Worm (Caenorhabditis elegans) whole organism, late embryonic: ENCODE measurements around the gene F21C10.19.
A peak's percentile ranks its signal among the peaks of the same experiment; 100 is the strongest.

ENCODE experiments used
- C38D4.7 ChIP-seq: fragments of 200-800 bp; sonication (Bioruptor generic); optimal IDR thresholded peaks from 2 replicates; lab custom pipeline; 2018; ENCODE audit warnings: mild to moderate bottlenecking, missing genetic modification characterization, moderate library complexity, missing compliant biosample characterization
- F13H6.1 ChIP-seq: sonication (generic microtip); optimal IDR thresholded peaks from 2 replicates; lab custom pipeline; 2016; ENCODE audit warnings: missing genetic modification characterization, missing compliant biosample characterization
- K02D7.2 ChIP-seq: sonication (generic microtip); optimal IDR thresholded peaks from 2 replicates; lab custom pipeline; 2017; ENCODE audit warnings: mild to moderate bottlenecking, missing genetic modification characterization, missing compliant biosample characterization
- K09A11.1 ChIP-seq: sonication (generic microtip); optimal IDR thresholded peaks from 2 replicates; lab custom pipeline; 2017; ENCODE audit warnings: antibody characterized with exemption, mild to moderate bottlenecking, missing genetic modification characterization, missing compliant biosample characterization; ENCODE audit not compliant: insufficient read depth
- ahr-1 ChIP-seq: sonication (generic microtip); optimal IDR thresholded peaks from 2 replicates; lab custom pipeline; 2016; ENCODE audit warnings: missing genetic modification characterization, missing compliant biosample characterization
- ceh-2 ChIP-seq: sonication (generic microtip); optimal IDR thresholded peaks from 2 replicates; lab custom pipeline; 2016; ENCODE audit warnings: missing genotype, missing genetic modification characterization, missing compliant biosample characterization
- ceh-45 ChIP-seq: fragments of 200-800 bp; sonication (Bioruptor generic); IDR thresholded peaks from 2 replicates; pipeline ENCODE4 v1.3.6; 2022; ENCODE audit warnings: missing genetic modification reagents, missing genetic modification characterization, missing compliant biosample characterization
- che-1 ChIP-seq: sonication (generic microtip); optimal IDR thresholded peaks from 2 replicates; lab custom pipeline; 2016; ENCODE audit warnings: mild to moderate bottlenecking, missing genetic modification characterization, missing compliant biosample characterization
- dmd-4 ChIP-seq: sonication (generic microtip); optimal IDR thresholded peaks from 2 replicates; lab custom pipeline; 2016; ENCODE audit warnings: borderline replicate concordance, missing genetic modification characterization, missing compliant biosample characterization
- dve-1 ChIP-seq: sonication (generic microtip); optimal IDR thresholded peaks from 2 replicates; lab custom pipeline; 2017; ENCODE audit warnings: antibody characterized with exemption, mild to moderate bottlenecking, missing genetic modification characterization, missing compliant biosample characterization
- elt-4 ChIP-seq: sonication (generic microtip); optimal IDR thresholded peaks from 2 replicates; lab custom pipeline; 2016; ENCODE audit warnings: missing genetic modification characterization, missing compliant biosample characterization
- ets-4 ChIP-seq: sonication (generic microtip); optimal IDR thresholded peaks from 2 replicates; lab custom pipeline; 2016; ENCODE audit warnings: missing genetic modification characterization, missing compliant biosample characterization
- fkh-6 ChIP-seq: sonication (generic microtip); optimal IDR thresholded peaks from 2 replicates; lab custom pipeline; 2016; ENCODE audit warnings: missing genetic modification characterization, missing compliant biosample characterization
- gmeb-2 ChIP-seq: sonication (generic microtip); optimal IDR thresholded peaks from 2 replicates; lab custom pipeline; 2016; ENCODE audit warnings: missing genetic modification characterization, inconsistent platforms, missing compliant biosample characterization
- hlh-13 ChIP-seq: fragments of 200-800 bp; sonication (Bioruptor generic); optimal IDR thresholded peaks from 2 replicates; lab custom pipeline; 2018; ENCODE audit warnings: mild to moderate bottlenecking, missing genetic modification characterization, missing compliant biosample characterization
- hlh-15 ChIP-seq: sonication (generic microtip); optimal IDR thresholded peaks from 2 replicates; lab custom pipeline; 2016; ENCODE audit warnings: missing genetic modification characterization, missing compliant biosample characterization
- hlh-30 ChIP-seq: sonication (generic microtip); optimal IDR thresholded peaks from 2 replicates; lab custom pipeline; 2017; ENCODE audit warnings: antibody characterized with exemption, missing genetic modification characterization, missing compliant biosample characterization; ENCODE audit not compliant: insufficient read depth
- hlh-8 ChIP-seq: sonication (generic microtip); optimal IDR thresholded peaks from 2 replicates; lab custom pipeline; 2016; ENCODE audit warnings: missing genotype, missing genetic modification characterization, missing compliant biosample characterization
- nhr-11 ChIP-seq: fragments of 150-350 bp; optimal IDR thresholded peaks from 2 replicates; lab custom pipeline; 2014; ENCODE audit warnings: missing biosample characterization, missing genetic modification characterization
- nhr-232 ChIP-seq: sonication (generic microtip); optimal IDR thresholded peaks from 2 replicates; lab custom pipeline; 2016; ENCODE audit warnings: missing genetic modification characterization, missing compliant biosample characterization
- odd-2 ChIP-seq: sonication (generic microtip); optimal IDR thresholded peaks from 2 replicates; lab custom pipeline; 2017; ENCODE audit warnings: antibody characterized with exemption, mild to moderate bottlenecking, missing genetic modification characterization, missing compliant biosample characterization
- pat-9 ChIP-seq: fragments of 200-800 bp; sonication (Bioruptor generic); optimal IDR thresholded peaks from 2 replicates; lab custom pipeline; 2018; ENCODE audit warnings: mild to moderate bottlenecking, missing genetic modification characterization, moderate library complexity, missing compliant biosample characterization
- pha-4 ChIP-seq: fragments of 150-350 bp; optimal IDR thresholded peaks from 2 replicates; lab custom pipeline; 2018; ENCODE audit warnings: missing biosample characterization, missing genetic modification reagents, missing genetic modification characterization
- pqm-1 ChIP-seq: sonication (generic microtip); optimal IDR thresholded peaks from 2 replicates; lab custom pipeline; 2016; ENCODE audit warnings: missing genetic modification characterization, missing compliant biosample characterization
- pros-1 ChIP-seq: fragments of 150-350 bp; optimal IDR thresholded peaks from 2 replicates; lab custom pipeline; 2014; ENCODE audit warnings: missing biosample characterization, missing genetic modification reagents, missing genetic modification characterization
- rnt-1 ChIP-seq: sonication (generic microtip); optimal IDR thresholded peaks from 2 replicates; lab custom pipeline; 2016; ENCODE audit warnings: missing genetic modification characterization, missing compliant biosample characterization
- sox-2 ChIP-seq: fragments of 200-800 bp; sonication (Bioruptor generic); IDR thresholded peaks from 2 replicates; pipeline ENCODE4 v1.3.6; 2022; ENCODE audit warnings: missing genetic modification reagents, missing genetic modification characterization, missing compliant biosample characterization
- sox-4 ChIP-seq: sonication (generic microtip); optimal IDR thresholded peaks from 2 replicates; lab custom pipeline; 2017; ENCODE audit warnings: mild to moderate bottlenecking, missing genetic modification characterization, inconsistent platforms, missing compliant biosample characterization
- syd-9 ChIP-seq: sonication (generic microtip); optimal IDR thresholded peaks from 2 replicates; lab custom pipeline; 2016; ENCODE audit warnings: mild to moderate bottlenecking, missing genetic modification characterization, moderate library complexity, missing compliant biosample characterization
- tbx-7 ChIP-seq: sonication (generic microtip); optimal IDR thresholded peaks from 2 replicates; lab custom pipeline; 2016; ENCODE audit warnings: missing genotype, missing genetic modification characterization, missing compliant biosample characterization
- ttx-3 ChIP-seq: sonication (generic microtip); optimal IDR thresholded peaks from 2 replicates; lab custom pipeline; 2016; ENCODE audit warnings: missing genetic modification reagents, missing genetic modification characterization, missing compliant biosample characterization
- unc-42 ChIP-seq: sonication (generic microtip); optimal IDR thresholded peaks from 2 replicates; lab custom pipeline; 2016; ENCODE audit warnings: missing genotype, missing genetic modification characterization, missing compliant biosample characterization

F21C10.19 gene

ce11 chrV:9157597-9157996 lies 26.7 kb downstream of the F21C10.19 start:
- TF ChIP-seq rnt-1 (tag; lab: Kevin White, UChicago) (no peak), unc-42 (tag; lab: Kevin White, UChicago) (peak; percentile 93)

DNA sequence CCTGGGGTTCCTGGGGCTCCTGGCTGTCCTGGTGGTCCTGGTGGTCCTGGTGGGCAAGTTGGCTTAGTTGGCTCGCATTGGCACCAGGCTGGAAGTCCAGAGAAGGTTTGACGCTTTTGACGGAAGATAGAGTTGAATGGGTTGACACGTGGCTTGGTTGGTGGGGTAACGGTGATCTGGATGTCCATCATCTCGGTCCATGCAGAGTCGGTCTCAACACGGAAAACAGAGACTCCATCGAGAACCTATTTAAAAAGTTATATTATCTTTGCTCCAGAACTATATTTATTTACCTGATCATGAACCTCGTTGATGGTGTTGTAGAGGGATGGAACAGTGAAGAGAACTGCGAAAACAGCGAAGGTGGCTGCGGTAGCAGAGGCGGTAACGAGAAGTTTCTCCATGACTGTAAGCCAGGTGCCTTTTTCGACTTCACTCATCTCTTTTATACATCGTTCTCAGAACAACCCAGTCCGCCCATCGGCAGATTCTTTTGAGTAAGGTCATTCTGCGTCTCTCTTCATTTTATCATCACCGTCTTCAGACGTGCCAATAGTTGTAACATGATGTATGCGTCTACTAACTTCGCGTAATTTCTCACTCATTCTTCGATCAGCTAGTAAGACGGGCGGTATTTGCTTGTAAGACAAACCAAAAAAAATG lies 29.5 kb downstream of the F21C10.19 start, which contains the start of gene col-144:
col-144 (minus strand) TSS at position 419 of the 663 bp plus-strand sequence.
- TF ChIP-seq ets-4 (tag; lab: Kevin White, UChicago): no peak
- no peak for TF ChIP-seq nhr-232 (tag; lab: Kevin White, UChicago)
- TF ChIP-seq syd-9: no peak
- TF ChIP-seq gmeb-2 (tag; lab: Kevin White, UChicago): no peak
- TF ChIP-seq nhr-11 (tag; lab: Kevin White, UChicago): no peak
- no peak for TF ChIP-seq che-1 (tag; lab: Kevin White, UChicago)
- TF ChIP-seq ceh-45 (GFP tag; lab: Robert Waterston, UW): no peak
- TF ChIP-seq sox-2 (GFP tag; lab: Robert Waterston, UW): no peak
- no peak for TF ChIP-seq pha-4 (tag; lab: Kevin White, UChicago)
- no peak for TF ChIP-seq dve-1 (tag; lab: Kevin White, UChicago)
- TF ChIP-seq tbx-7 (tag; lab: Kevin White, UChicago): no peak
- no peak for TF ChIP-seq hlh-8 (tag; lab: Kevin White, UChicago)
- TF ChIP-seq ceh-2 (tag; lab: Kevin White, UChicago): no peak
- no peak for TF ChIP-seq K09A11.1 (tag; lab: Kevin White, UChicago)
- no peak for TF ChIP-seq F13H6.1 (tag; lab: Kevin White, UChicago)
- TF ChIP-seq unc-42 (tag; lab: Kevin White, UChicago): no peak

DNA sequence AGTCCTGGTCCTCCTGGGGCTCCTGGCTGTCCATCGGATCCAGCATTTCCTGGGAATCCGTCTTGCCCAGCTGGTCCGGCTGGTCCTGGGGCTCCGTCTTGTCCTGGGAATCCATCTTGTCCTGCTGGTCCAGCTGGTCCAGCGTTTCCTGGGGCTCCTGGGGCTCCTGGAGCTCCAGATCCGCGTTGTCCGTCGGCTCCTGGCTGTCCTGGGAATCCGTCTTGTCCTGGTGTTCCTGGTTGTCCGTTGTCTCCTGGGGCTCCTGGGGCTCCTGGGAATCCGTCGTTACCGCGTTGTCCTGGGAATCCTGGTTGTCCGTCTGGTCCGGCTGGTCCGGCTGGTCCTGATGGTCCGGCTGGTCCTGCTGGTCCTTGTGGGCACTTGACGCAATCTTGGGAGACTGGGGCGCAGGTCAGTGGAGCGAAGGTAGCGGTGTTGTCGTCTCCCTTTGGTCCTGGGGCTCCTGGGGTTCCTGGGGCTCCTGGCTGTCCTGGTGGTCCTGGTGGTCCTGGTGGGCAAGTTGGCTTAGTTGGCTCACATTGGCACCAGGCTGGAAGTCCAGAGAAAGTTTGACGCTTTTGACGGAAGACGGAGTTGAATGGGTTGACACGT lies 31.4 kb downstream of the F21C10.19 start:
- TF ChIP-seq C38D4.7 (GFP tag; lab: Kevin White, UChicago) (no peak), ttx-3 (tag; lab: Kevin White, UChicago) (no peak), sox-4 (tag; lab: Kevin White, UChicago) (no peak), pqm-1 (tag; lab: Kevin White, UChicago) (no peak), hlh-15 (no peak), hlh-30 (tag; lab: Kevin White, UChicago) (no peak), pros-1 (tag; lab: Kevin White, UChicago) (no peak), odd-2 (tag; lab: Kevin White, UChicago) (no peak), gmeb-2 (tag; lab: Kevin White, UChicago) (no peak), ahr-1 (tag; lab: Kevin White, UChicago) (no peak), dmd-4 (tag; lab: Kevin White, UChicago) (no peak), K02D7.2 (tag; lab: Kevin White, UChicago) (no peak), hlh-13 (no peak), pat-9 (tag; lab: Kevin White, UChicago) (no peak)

DNA sequence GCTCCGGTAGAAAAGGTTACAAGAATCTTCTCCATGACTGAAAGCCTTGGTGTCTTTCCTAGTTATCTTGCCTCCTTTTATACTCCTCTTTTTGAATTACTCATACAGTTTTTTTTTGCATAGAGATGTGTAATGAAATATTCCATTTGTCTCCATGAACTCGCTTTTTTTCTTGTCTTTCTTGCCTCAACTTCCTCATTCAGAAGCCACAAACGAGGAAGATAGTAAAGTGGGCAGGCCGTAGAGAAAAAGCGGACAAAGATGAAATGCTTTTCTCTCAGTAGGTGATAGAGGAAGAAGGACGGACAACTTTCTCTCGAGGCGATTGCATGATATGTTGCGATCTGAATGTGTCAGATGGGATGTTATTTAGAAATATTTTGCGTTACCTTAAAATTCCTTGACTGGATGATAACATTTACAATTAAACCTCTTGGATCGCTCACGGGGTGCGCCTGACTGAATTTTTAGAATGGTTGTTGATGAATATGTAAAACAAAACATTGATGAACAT lies 32.1 kb downstream of the F21C10.19 start, which contains the start of gene col-145:
col-145 (minus strand) TSS at position 51 of the 514 bp plus-strand sequence.
- no peak for TF ChIP-seq elt-4 (tag; lab: Kevin White, UChicago)
- no peak for TF ChIP-seq fkh-6 (tag; lab: Kevin White, UChicago)
